Fruit fly (Drosophila melanogaster) whole organism, embryonic: ENCODE results near the gene f-cup.

ENCODE experiments used
- Abd-B ChIP-seq: fragments of 200-800 bp; sonication (Bioruptor generic); optimal IDR thresholded peaks from 2 replicates; lab custom pipeline; 2018; ENCODE audit warnings: missing biosample characterization, mild to moderate bottlenecking, missing genetic modification characterization, moderate library complexity
- Ada2b ChIP-seq: fragments of 200-800 bp; sonication (Bioruptor generic); IDR thresholded peaks from 2 replicates; pipeline ENCODE4 v1.3.6; 2022; ENCODE audit warnings: missing biosample characterization, missing genetic modification characterization
- Bgb ChIP-seq: fragments of 200-800 bp; sonication (Bioruptor generic); IDR thresholded peaks from 2 replicates; pipeline ENCODE4 v1.3.6; 2022; ENCODE audit warnings: missing biosample characterization, missing genetic modification characterization; ENCODE audit not compliant: partially characterized antibody
- C15 ChIP-seq: fragments of 200-800 bp; sonication (Bioruptor generic); IDR thresholded peaks from 3 replicates; pipeline ENCODE4 v1.3.6; 2022; ENCODE audit warnings: missing biosample characterization, missing genetic modification characterization
- CG10267 ChIP-seq: fragments of 200-800 bp; sonication (Bioruptor generic); optimal IDR thresholded peaks from 2 replicates; lab custom pipeline; 2018; ENCODE audit warnings: missing biosample characterization, mild to moderate bottlenecking, missing genetic modification characterization, moderate library complexity
- CG10274 ChIP-seq: fragments of 200-800 bp; sonication (Bioruptor generic); optimal IDR thresholded peaks from 3 replicates; lab custom pipeline; 2017; ENCODE audit warnings: missing biosample characterization, mild to moderate bottlenecking, missing genetic modification characterization
- CG12769 ChIP-seq: fragments of 200-800 bp; sonication (Bioruptor generic); optimal IDR thresholded peaks from 2 replicates; lab custom pipeline; 2019; ENCODE audit warnings: missing biosample characterization, mild to moderate bottlenecking, missing genetic modification characterization, moderate library complexity
- CG13894 ChIP-seq: fragments of 200-800 bp; sonication (Bioruptor generic); optimal IDR thresholded peaks from 3 replicates; lab custom pipeline; 2018; ENCODE audit warnings: missing biosample characterization, mild to moderate bottlenecking, missing genetic modification characterization, moderate library complexity
- CG15073 ChIP-seq: fragments of 200-800 bp; sonication (Bioruptor generic); optimal IDR thresholded peaks from 2 replicates; lab custom pipeline; 2016; ENCODE audit warnings: missing biosample characterization, missing genetic modification characterization
- CG15479 ChIP-seq: fragments of 200-800 bp; sonication (Bioruptor generic); optimal IDR thresholded peaks from 3 replicates; lab custom pipeline; 2019; ENCODE audit warnings: missing biosample characterization, mild to moderate bottlenecking, missing genetic modification characterization, moderate library complexity
- CG2199 ChIP-seq: fragments of 200-800 bp; sonication (Bioruptor generic); IDR thresholded peaks from 3 replicates; pipeline ENCODE4 v1.3.6; 2022; ENCODE audit warnings: missing biosample characterization, missing genetic modification characterization
- CG31388 ChIP-seq: fragments of 200-800 bp; sonication (Bioruptor generic); optimal IDR thresholded peaks from 2 replicates; lab custom pipeline; 2016; ENCODE audit warnings: missing biosample characterization, missing genetic modification characterization
- CG32772 ChIP-seq: fragments of 200-800 bp; sonication (Bioruptor generic); IDR thresholded peaks from 2 replicates; pipeline ENCODE4 v1.3.6; 2022; ENCODE audit warnings: missing biosample characterization, missing genetic modification characterization
- CG8290 ChIP-seq, 3 experiments: fragments of 200-800 bp; sonication (Bioruptor generic); optimal IDR thresholded peaks; 2 replicates each; lab custom pipeline; 2016 to 2019; ENCODE audit warnings: missing biosample characterization in 3 of 3, missing genetic modification characterization in 3 of 3, mild to moderate bottlenecking in 2 of 3, moderate library complexity in 1 of 3
- CG9437 ChIP-seq: fragments of 200-800 bp; sonication (Bioruptor generic); optimal IDR thresholded peaks from 2 replicates; lab custom pipeline; 2018; ENCODE audit warnings: missing biosample characterization, mild to moderate bottlenecking, missing genetic modification characterization
- CG9609 ChIP-seq: fragments of 200-800 bp; sonication (Bioruptor generic); optimal IDR thresholded peaks from 3 replicates; lab custom pipeline; 2016; ENCODE audit warnings: missing biosample characterization, missing genetic modification characterization
- Dp ChIP-seq: fragments of 200-800 bp; sonication (Bioruptor generic); optimal IDR thresholded peaks from 2 replicates; lab custom pipeline; 2018; ENCODE audit warnings: missing biosample characterization, mild to moderate bottlenecking, missing genetic modification characterization, moderate library complexity
- Drgx ChIP-seq: fragments of 200-800 bp; sonication (Bioruptor generic); IDR thresholded peaks from 2 replicates; pipeline ENCODE4 v1.3.6; 2022; ENCODE audit warnings: missing biosample characterization, missing genetic modification characterization
- Lpt ChIP-seq: fragments of >200 bp; optimal IDR thresholded peaks from 2 replicates; lab custom pipeline; 2018; ENCODE audit warnings: missing biosample characterization, missing genetic modification characterization
- Max ChIP-seq: fragments of 200-800 bp; sonication (Bioruptor generic); optimal IDR thresholded peaks from 2 replicates; lab custom pipeline; 2016; ENCODE audit warnings: missing biosample characterization, mild to moderate bottlenecking, missing genetic modification characterization
- Myb ChIP-seq: fragments of 200-800 bp; sonication (Bioruptor generic); optimal IDR thresholded peaks from 2 replicates; lab custom pipeline; 2016; ENCODE audit warnings: missing biosample characterization, missing genetic modification characterization
- NC2β ChIP-seq: fragments of 200-800 bp; sonication (Bioruptor generic); optimal IDR thresholded peaks from 2 replicates; lab custom pipeline; 2016; ENCODE audit warnings: missing biosample characterization, missing genetic modification characterization
- Neu2 ChIP-seq: fragments of 200-800 bp; sonication (Bioruptor generic); optimal IDR thresholded peaks from 3 replicates; lab custom pipeline; 2016; ENCODE audit warnings: missing biosample characterization, missing genetic modification characterization, borderline replicate concordance
- Nf-YC ChIP-seq: fragments of 200-800 bp; optimal IDR thresholded peaks from 3 replicates; lab custom pipeline; 2019; ENCODE audit warnings: missing biosample characterization, mild to moderate bottlenecking, missing genetic modification characterization, moderate library complexity
- Side ChIP-seq: fragments of 200-800 bp; sonication (Bioruptor generic); optimal IDR thresholded peaks from 2 replicates; lab custom pipeline; 2016; ENCODE audit warnings: missing biosample characterization, missing genetic modification characterization
- Six4 ChIP-seq: fragments of 200-800 bp; sonication (Bioruptor generic); optimal IDR thresholded peaks from 2 replicates; lab custom pipeline; 2016; ENCODE audit warnings: missing biosample characterization, missing genetic modification characterization
- Sox100B ChIP-seq: fragments of 200-800 bp; sonication (Bioruptor generic); optimal IDR thresholded peaks from 3 replicates; lab custom pipeline; 2018; ENCODE audit warnings: missing biosample characterization, mild to moderate bottlenecking, missing genetic modification characterization
- Sox102F ChIP-seq: fragments of 200-800 bp; sonication (Bioruptor generic); optimal IDR thresholded peaks from 2 replicates; lab custom pipeline; 2018; ENCODE audit warnings: missing biosample characterization, mild to moderate bottlenecking, missing genetic modification characterization, moderate library complexity
- TFAM ChIP-seq: fragments of 200-800 bp; sonication (Bioruptor generic); optimal IDR thresholded peaks from 2 replicates; lab custom pipeline; 2017; ENCODE audit warnings: missing biosample characterization, missing genetic modification characterization, inconsistent platforms
- Xrp1 ChIP-seq: fragments of 200-800 bp; sonication (Bioruptor generic); IDR thresholded peaks from 2 replicates; pipeline ENCODE4 v1.3.6; 2022; ENCODE audit warnings: missing biosample characterization, missing genetic modification characterization
- abd-A ChIP-seq: fragments of 200-800 bp; sonication (Bioruptor generic); optimal IDR thresholded peaks from 3 replicates; lab custom pipeline; 2019; ENCODE audit warnings: missing biosample characterization, mild to moderate bottlenecking, missing genetic modification characterization, moderate library complexity
- cad ChIP-seq: fragments of >200 bp; optimal IDR thresholded peaks from 2 replicates; lab custom pipeline; 2017; ENCODE audit warnings: missing biosample characterization, missing genetic modification characterization
- en ChIP-seq: fragments of 200-800 bp; sonication (Bioruptor generic); optimal IDR thresholded peaks from 2 replicates; lab custom pipeline; 2016; ENCODE audit warnings: missing biosample characterization, missing genetic modification characterization
- fd3F ChIP-seq: fragments of 200-800 bp; sonication (Bioruptor generic); optimal IDR thresholded peaks from 2 replicates; lab custom pipeline; 2018; ENCODE audit warnings: missing biosample characterization, mild to moderate bottlenecking, missing genetic modification characterization, moderate library complexity
- gcm2 ChIP-seq: fragments of 200-800 bp; sonication (Bioruptor generic); optimal IDR thresholded peaks from 2 replicates; lab custom pipeline; 2016; ENCODE audit warnings: missing biosample characterization, missing genetic modification characterization
- hbn ChIP-seq: fragments of 200-800 bp; sonication (Bioruptor generic); IDR thresholded peaks from 2 replicates; pipeline ENCODE4 v1.3.6; 2022; ENCODE audit warnings: missing biosample characterization, missing genetic modification characterization; ENCODE audit not compliant: partially characterized antibody
- knrl ChIP-seq: fragments of 200-800 bp; sonication (Bioruptor generic); IDR thresholded peaks from 3 replicates; pipeline ENCODE4 v1.3.6; 2022; ENCODE audit warnings: missing biosample characterization, missing genetic modification characterization; ENCODE audit not compliant: partially characterized antibody
- lab ChIP-seq: fragments of 200-800 bp; sonication (Bioruptor generic); optimal IDR thresholded peaks from 3 replicates; lab custom pipeline; 2017; ENCODE audit warnings: missing biosample characterization, missing genetic modification characterization, mild to moderate bottlenecking, moderate library complexity, missing genetic modification reagents
- mld ChIP-seq: fragments of 200-800 bp; sonication (Bioruptor generic); IDR thresholded peaks from 3 replicates; pipeline ENCODE4 v1.3.6; 2022; ENCODE audit warnings: missing biosample characterization, missing genetic modification characterization; ENCODE audit not compliant: partially characterized antibody
- pita ChIP-seq: fragments of 200-800 bp; sonication (Bioruptor generic); optimal IDR thresholded peaks from 2 replicates; lab custom pipeline; 2017; ENCODE audit warnings: missing biosample characterization, mild to moderate bottlenecking, missing genetic modification characterization
- row ChIP-seq: fragments of 200-800 bp; sonication (Bioruptor generic); IDR thresholded peaks from 3 replicates; pipeline ENCODE4 v1.3.6; 2022; ENCODE audit warnings: missing biosample characterization, missing genetic modification characterization
- sens ChIP-seq: fragments of 200-800 bp; sonication (Bioruptor generic); peaks from one replicate; lab custom pipeline; 2016; ENCODE audit warnings: missing biosample characterization, missing genetic modification characterization
- slbo ChIP-seq: fragments of 200-800 bp; sonication (Bioruptor generic); IDR thresholded peaks from 2 replicates; pipeline ENCODE4 v1.3.6; 2022; ENCODE audit warnings: missing biosample characterization, missing genetic modification characterization
- sna ChIP-seq: fragments of 200-800 bp; sonication (Bioruptor generic); IDR thresholded peaks from 2 replicates; pipeline ENCODE4 v1.3.6; 2022; ENCODE audit warnings: missing biosample characterization, missing genetic modification characterization; ENCODE audit not compliant: partially characterized antibody
- tgo ChIP-seq: fragments of 200-800 bp; sonication (Bioruptor generic); IDR thresholded peaks from 3 replicates; pipeline ENCODE4 v1.3.6; 2022; ENCODE audit warnings: missing biosample characterization, missing genetic modification characterization
- toy ChIP-seq: fragments of 200-800 bp; sonication (Bioruptor generic); IDR thresholded peaks from 2 replicates; pipeline ENCODE4 v1.3.6; 2022; ENCODE audit warnings: missing biosample characterization, missing genetic modification characterization
- vvl ChIP-seq: fragments of 200-800 bp; sonication (Bioruptor generic); IDR thresholded peaks from 2 replicates; pipeline ENCODE4 v1.3.6; 2022; ENCODE audit warnings: missing biosample characterization, missing genetic modification characterization
- z ChIP-seq: fragments of 200-800 bp; sonication (Bioruptor generic); IDR thresholded peaks from 3 replicates; pipeline ENCODE4 v1.3.6; 2022; ENCODE audit warnings: missing biosample characterization, missing genetic modification characterization
- zen ChIP-seq: fragments of 200-800 bp; sonication (Bioruptor generic); optimal IDR thresholded peaks from 3 replicates; lab custom pipeline; 2018; ENCODE audit warnings: missing biosample characterization, mild to moderate bottlenecking, missing genetic modification characterization, moderate library complexity

Gene f-cup

DNA sequence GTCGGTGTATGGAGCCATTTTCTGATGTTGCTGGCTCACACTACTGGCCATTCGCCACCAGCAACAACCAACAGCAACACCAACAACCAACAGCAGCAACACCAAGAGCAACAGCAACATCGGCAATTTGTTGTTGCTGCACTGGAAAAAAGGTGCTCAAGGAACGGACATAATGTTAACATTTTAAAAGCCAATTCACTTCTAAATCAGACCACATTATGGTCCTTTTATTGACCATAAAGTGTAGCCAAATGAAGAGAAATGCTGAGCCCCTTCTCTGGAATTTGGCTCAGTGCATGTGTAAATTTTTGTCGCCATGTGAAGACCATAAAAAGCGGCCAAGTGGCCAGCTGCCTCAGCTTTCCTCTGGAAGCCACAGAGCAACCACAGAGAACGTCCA lies 16.2 kb upstream of the f-cup start (continued):
- TF ChIP-seq CG9437 (GFP tag; lab: Kevin White, UChicago) (no peak), CG15479 (GFP tag; lab: Kevin White, UChicago) (no peak), Neu2 (GFP tag; lab: Kevin White, UChicago) (no peak), sna (no peak), sens (GFP tag; lab: Kevin White, UChicago) (peak; percentile 77), en (no peak), Abd-B (GFP tag; lab: Kevin White, UChicago) (peak; percentile 21), Ada2b (no peak), CG32772 (GFP tag; lab: Robert Waterston, UW) (0 out of 2 replicates have a peak, but pooled peaks have one; percentile 48), hbn (GFP tag; lab: Robert Waterston, UW) (no peak), Dp (GFP tag; lab: Kevin White, UChicago) (no peak), Lpt (GFP tag; lab: Kevin White, UChicago) (no peak), fd3F (GFP tag; lab: Kevin White, UChicago) (no peak), vvl (peak; percentile 68), Six4 (GFP tag; lab: Kevin White, UChicago) (no peak), CG12769 (tag; lab: Kevin White, UChicago) (no peak), NC2β (GFP tag; lab: Kevin White, UChicago) (no peak), toy (GFP tag; lab: Robert Waterston, UW) (no peak), tgo (GFP tag; lab: Robert Waterston, UW) (no peak), TFAM (GFP tag; lab: Kevin White, UChicago) (no peak)

DNA sequence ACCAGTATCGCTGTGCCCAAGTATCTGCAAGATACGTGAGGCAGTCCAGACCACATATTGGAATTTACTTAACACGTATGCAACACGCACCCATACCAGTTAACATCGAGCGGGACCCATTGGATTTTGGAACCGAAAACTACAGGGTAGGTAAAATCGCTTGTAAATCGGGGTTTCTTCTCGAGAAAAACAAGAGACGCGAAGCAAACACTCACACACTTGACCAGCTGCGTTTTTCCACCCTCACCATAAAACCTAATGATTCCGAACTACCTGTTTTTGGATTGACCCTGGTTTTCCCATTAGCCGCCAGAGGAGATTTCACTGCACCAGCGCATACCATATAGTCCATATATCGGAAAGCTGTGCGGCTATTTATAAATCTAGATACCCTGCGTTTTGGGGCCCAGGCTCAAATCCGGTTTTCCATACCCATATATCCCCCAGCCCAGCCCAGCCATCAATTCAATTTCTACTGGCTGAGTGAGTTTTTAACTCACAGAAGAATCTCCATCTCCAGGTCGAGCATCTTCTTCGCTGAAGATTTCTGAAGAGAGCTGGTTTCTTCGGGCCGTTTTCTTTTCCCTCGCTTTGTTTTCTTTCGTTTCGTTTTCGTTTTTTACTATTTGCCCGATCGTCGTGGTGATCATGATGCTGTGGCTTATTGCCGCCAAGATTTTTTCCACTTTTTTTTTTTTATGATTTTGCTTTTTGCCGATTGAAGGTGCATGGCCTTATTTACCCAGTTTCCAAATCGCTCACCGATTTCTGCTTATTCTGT lies 15.2 kb upstream of the f-cup start:
- TF ChIP-seq cad (GFP tag; lab: Kevin White, UChicago) (peak; percentile 82), slbo (GFP tag; lab: Robert Waterston, UW) (no peak), Myb (GFP tag; lab: Kevin White, UChicago) (no peak), zen (peak; percentile 73), Xrp1 (GFP tag; lab: Robert Waterston, UW) (no peak), CG9609 (no peak), CG10267 (tag; lab: Kevin White, UChicago) (no peak), CG2199 (GFP tag; lab: Robert Waterston, UW) (0 out of 3 replicates have a peak, but pooled peaks have one; percentile 24), CG10274 (GFP tag; lab: Kevin White, UChicago) (peak; percentile 44), Bgb (no peak), CG8290 (GFP tag; optimal IDR thresholded peaks at IDR 0.05; lab: Kevin White, UChicago) (no peak), CG8290 (tag; optimal IDR thresholded peaks at IDR 0.05; lab: Kevin White, UChicago) (no peak), Sox102F (GFP tag; lab: Kevin White, UChicago) (no peak), C15 (GFP tag; lab: Robert Waterston, UW) (no peak), CG31388 (GFP tag; lab: Kevin White, UChicago) (no peak), Drgx (GFP tag; lab: Robert Waterston, UW) (no peak), Nf-YC (no peak), CG13894 (tag; lab: Kevin White, UChicago) (peak; percentile 51), z (GFP tag; lab: Robert Waterston, UW) (peak; percentile 88), mld (GFP tag; lab: Robert Waterston, UW) (no peak), row (no peak), lab (GFP tag; lab: Kevin White, UChicago) (no peak), abd-A (tag; lab: Kevin White, UChicago) (peak; percentile 11), pita (GFP tag; lab: Kevin White, UChicago) (no peak), Max (GFP tag; lab: Kevin White, UChicago) (no peak), gcm2 (no peak), CG15073 (no peak), Side (GFP tag; lab: Kevin White, UChicago) (no peak), Sox100B (GFP tag; lab: Kevin White, UChicago) (no peak), knrl (GFP tag; lab: Robert Waterston, UW) (no peak)
